Fruit fly (Drosophila melanogaster): ENCODE results near the gene wupA.

wupA gene

dm6 chrX:18140932-18141587 is 24.3 kb upstream of the wupA start:
- TF ChIP-seq CG8159 (tag; optimal IDR thresholded peaks at IDR 0.05) (no peak), CG4496 (GFP tag; IDR thresholded peaks at IDR 0.05) (no peak), Pif1A (GFP tag; optimal IDR thresholded peaks at IDR 0.05) (no peak), gl (tag; optimal IDR thresholded peaks at IDR 0.05) (no peak), Pif1B (GFP tag; optimal IDR thresholded peaks at IDR 0.05) (no peak), CG9948 (tag; optimal IDR thresholded peaks at IDR 0.05) (no peak), CG8301 (tag; optimal IDR thresholded peaks at IDR 0.05) (no peak), CG15710 (tag; optimal IDR thresholded peaks at IDR 0.05) (no peak), CG17806 (tag; optimal IDR thresholded peaks at IDR 0.05) (no peak), CG10348 (GFP tag; IDR thresholded peaks at IDR 0.05) (no peak), EcR (GFP tag; optimal IDR thresholded peaks at IDR 0.05) (no peak), Ets98B (GFP tag; IDR thresholded peaks at IDR 0.05) (no peak), CG32121 (GFP tag; IDR thresholded peaks at IDR 0.05) (no peak), rn (GFP tag; IDR thresholded peaks at IDR 0.05) (no peak), Snoo (tag; optimal IDR thresholded peaks at IDR 0.05) (no peak), D1 (tag; optimal IDR thresholded peaks at IDR 0.05) (no peak), CG12605 (GFP tag; IDR thresholded peaks at IDR 0.05) (no peak), CG13204 (GFP tag; optimal IDR thresholded peaks at IDR 0.05) (no peak)

dm6 chrX:18139950-18140349 is 23.2 kb upstream of the wupA start:
- no peak for TF ChIP-seq CG12605 (GFP tag; IDR thresholded peaks at IDR 0.05)
- TF ChIP-seq CG10348 (GFP tag; IDR thresholded peaks at IDR 0.05) = no peak

- TF ChIP-seq CG15710 (tag; optimal IDR thresholded peaks at IDR 0.05) = no peak
- TF ChIP-seq Ets98B (GFP tag; IDR thresholded peaks at IDR 0.05) = no peak
- no peak for TF ChIP-seq Snoo (tag; optimal IDR thresholded peaks at IDR 0.05)
- no peak for TF ChIP-seq Pif1B (GFP tag; optimal IDR thresholded peaks at IDR 0.05)
- no peak for TF ChIP-seq CG17806 (tag; optimal IDR thresholded peaks at IDR 0.05)
- TF ChIP-seq Pif1A (GFP tag; optimal IDR thresholded peaks at IDR 0.05) = no peak
- TF ChIP-seq CG4496 (GFP tag; IDR thresholded peaks at IDR 0.05) = no peak
- no peak for TF ChIP-seq CG8301 (tag; optimal IDR thresholded peaks at IDR 0.05)
- TF ChIP-seq CG10348 (GFP tag; IDR thresholded peaks at IDR 0.05) = no peak
- no peak for TF ChIP-seq CG32121 (GFP tag; IDR thresholded peaks at IDR 0.05)
- no peak for TF ChIP-seq CG9948 (tag; optimal IDR thresholded peaks at IDR 0.05)
- TF ChIP-seq EcR (GFP tag; optimal IDR thresholded peaks at IDR 0.05) = no peak
- TF ChIP-seq CG13204 (GFP tag; optimal IDR thresholded peaks at IDR 0.05) = no peak
- no peak for TF ChIP-seq rn (GFP tag; IDR thresholded peaks at IDR 0.05)
Measured at dm6 chrX:18138297-18138696, 21.6 kb upstream of the wupA start, which contains the start of gene CG43229. CG43229 (plus strand) TSS chrX:18138542.

dm6 chrX:18136910-18137849 is 20.5 kb upstream of the wupA start, which contains the start of gene ari-1:
ari-1 (minus strand) TSS chrX:18137784.
- TF ChIP-seq EcR (GFP tag; optimal IDR thresholded peaks at IDR 0.05) (no peak), Ets98B (GFP tag; IDR thresholded peaks at IDR 0.05) (no peak), CG17806 (tag; optimal IDR thresholded peaks at IDR 0.05) (no peak), CG12605 (GFP tag; IDR thresholded peaks at IDR 0.05) (no peak), Snoo (tag; optimal IDR thresholded peaks at IDR 0.05) (no peak), CG8159 (tag; optimal IDR thresholded peaks at IDR 0.05) (no peak), CG4496 (GFP tag; IDR thresholded peaks at IDR 0.05) (peak; percentile 31; the same call in 1 of the 3 replicates), gl (tag; optimal IDR thresholded peaks at IDR 0.05) (no peak), Pif1A (GFP tag; optimal IDR thresholded peaks at IDR 0.05) (no peak), CG14655 (GFP tag; optimal IDR thresholded peaks at IDR 0.05) (peak; percentile 29), CG13204 (GFP tag; optimal IDR thresholded peaks at IDR 0.05) (no peak)

- peak; percentile 74 for TF ChIP-seq CG32121 (GFP tag; IDR thresholded peaks at IDR 0.05)
- peak; percentile 48; the same call in 1 of the 2 replicates for TF ChIP-seq Ets98B (GFP tag; IDR thresholded peaks at IDR 0.05)
- no peak for TF ChIP-seq CG15710 (tag; optimal IDR thresholded peaks at IDR 0.05)
- peak; percentile 33 for TF ChIP-seq CG8301 (tag; optimal IDR thresholded peaks at IDR 0.05)
- no peak for TF ChIP-seq D1 (tag; optimal IDR thresholded peaks at IDR 0.05)
- peak; percentile 33 for TF ChIP-seq CG8159 (tag; optimal IDR thresholded peaks at IDR 0.05)
Measured at dm6 chrX:18136059-18136458, 19.3 kb upstream of the wupA start.

- TF ChIP-seq Pif1A (GFP tag; optimal IDR thresholded peaks at IDR 0.05) (no peak), fd96Ca (GFP tag; IDR thresholded peaks at IDR 0.05) (no peak), Ets98B (GFP tag; IDR thresholded peaks at IDR 0.05) (no peak)
Measured at dm6 chrX:18130168-18130567, 13.4 kb upstream of the wupA start, which contains the start of gene CG43133. CG43133 (minus strand) TSS chrX:18130178.

- TF ChIP-seq EcR (GFP tag; optimal IDR thresholded peaks at IDR 0.05) = no peak
- no peak for TF ChIP-seq fd96Ca (GFP tag; IDR thresholded peaks at IDR 0.05)
- no peak for TF ChIP-seq CG4496 (GFP tag; IDR thresholded peaks at IDR 0.05)
- no peak for TF ChIP-seq CG12605 (GFP tag; IDR thresholded peaks at IDR 0.05)
- TF ChIP-seq CG9948 (tag; optimal IDR thresholded peaks at IDR 0.05) = no peak
- no peak for TF ChIP-seq Ets98B (GFP tag; IDR thresholded peaks at IDR 0.05)
- TF ChIP-seq CG10348 (GFP tag; IDR thresholded peaks at IDR 0.05) = no peak
- no peak for TF ChIP-seq Pif1A (GFP tag; optimal IDR thresholded peaks at IDR 0.05)
- TF ChIP-seq CG8301 (tag; optimal IDR thresholded peaks at IDR 0.05) = no peak
- TF ChIP-seq CG32121 (GFP tag; IDR thresholded peaks at IDR 0.05) = no peak
- TF ChIP-seq gl (tag; optimal IDR thresholded peaks at IDR 0.05) = no peak
- no peak for TF ChIP-seq D1 (tag; optimal IDR thresholded peaks at IDR 0.05)
- no peak for TF ChIP-seq Pif1B (GFP tag; optimal IDR thresholded peaks at IDR 0.05)
- no peak for TF ChIP-seq CG34367 (tag; optimal IDR thresholded peaks at IDR 0.05)
- TF ChIP-seq CG17806 (tag; optimal IDR thresholded peaks at IDR 0.05) = no peak
- no peak for TF ChIP-seq CG8159 (tag; optimal IDR thresholded peaks at IDR 0.05)
Measured at dm6 chrX:18129297-18129696, 12.6 kb upstream of the wupA start.

Measured in whole organism, pupa.